Fruit fly (Drosophila melanogaster) whole organism, wandering third instar larva: ENCODE data around the gene CG11134.

Experiments
- Abd-B ChIP-seq: fragments of >200 bp; optimal IDR thresholded peaks from 2 replicates; lab custom pipeline; 2017; ENCODE audit warnings: missing biosample characterization, missing genetic modification characterization
- Dfd ChIP-seq: fragments of >200 bp; optimal IDR thresholded peaks from 2 replicates; lab custom pipeline; 2017; ENCODE audit warnings: missing biosample characterization, missing genetic modification characterization
- Dif ChIP-seq: fragments of 200-275, 200-300 bp; sonication (Bioruptor generic); optimal IDR thresholded peaks from 2 replicates; lab custom pipeline; 2018; ENCODE audit warnings: missing biosample characterization, missing genetic modification characterization; ENCODE audit not compliant: partially characterized antibody
- Hr83 ChIP-seq: fragments of 200-300 bp; sonication (Bioruptor generic); optimal IDR thresholded peaks from 2 replicates; lab custom pipeline; 2016; ENCODE audit warnings: missing biosample characterization, mild to moderate bottlenecking, missing genetic modification characterization, moderate library complexity; ENCODE audit not compliant: poor library complexity, severe bottlenecking
- OdsH ChIP-seq: fragments of 200-800 bp; sonication (Bioruptor generic); optimal IDR thresholded peaks from 2 replicates; lab custom pipeline; 2016; ENCODE audit warnings: missing biosample characterization, mild to moderate bottlenecking, missing genetic modification characterization
- Vsx2 ChIP-seq: fragments of 200-300, 225-300 bp; sonication (Bioruptor generic); optimal IDR thresholded peaks from 2 replicates; lab custom pipeline; 2018; ENCODE audit warnings: missing biosample characterization, missing genetic modification characterization; ENCODE audit not compliant: partially characterized antibody
- br ChIP-seq: fragments of 200-800 bp; sonication (Bioruptor generic); optimal IDR thresholded peaks from 2 replicates; lab custom pipeline; 2016; ENCODE audit warnings: missing biosample characterization, missing genetic modification characterization
- lola ChIP-seq: fragments of >200 bp; optimal IDR thresholded peaks from 2 replicates; lab custom pipeline; 2017; ENCODE audit warnings: missing biosample characterization, missing genetic modification characterization
- psq ChIP-seq: fragments of 200-800 bp; sonication (Bioruptor generic); optimal IDR thresholded peaks from 3 replicates; lab custom pipeline; 2017; ENCODE audit warnings: missing biosample characterization, mild to moderate bottlenecking, missing genetic modification characterization, moderate library complexity
- usp ChIP-seq: fragments of >200 bp; optimal IDR thresholded peaks from 2 replicates; lab custom pipeline; 2017; ENCODE audit warnings: missing biosample characterization, missing genetic modification characterization

DNA sequence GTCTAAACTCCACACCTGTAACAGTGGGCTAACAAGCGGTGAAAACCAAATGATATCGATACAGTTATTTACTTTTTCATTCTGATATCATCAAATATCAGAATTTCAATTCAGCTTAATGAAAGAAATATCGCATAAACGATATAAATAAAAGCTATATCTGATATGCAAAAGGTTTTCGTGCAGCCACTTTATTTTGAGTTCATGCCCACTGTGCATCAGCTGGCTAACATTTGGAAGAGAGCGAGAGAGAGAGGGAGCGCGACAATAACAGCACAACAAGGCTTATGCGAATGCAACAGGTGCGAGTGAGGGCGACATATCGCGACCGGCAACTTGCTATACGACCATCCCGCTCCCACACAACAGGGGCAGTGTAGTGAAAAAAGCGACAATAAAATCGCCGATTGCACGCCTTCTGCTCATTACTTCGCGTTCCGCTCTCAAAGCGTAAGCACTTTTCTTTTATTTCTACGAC is 1.7 kb downstream of the CG11134 start, which contains the start of gene CG11151:
- no peak for TF ChIP-seq Vsx2 (GFP tag; lab: Kevin White, UChicago)
- no peak for TF ChIP-seq usp (GFP tag; lab: Kevin White, UChicago)
- peak; percentile 93 for TF ChIP-seq psq (GFP tag; lab: Kevin White, UChicago)
- TF ChIP-seq Hr83 (GFP tag; lab: Kevin White, UChicago): peak; percentile 39
- peak; percentile 97 for TF ChIP-seq OdsH (GFP tag; lab: Kevin White, UChicago)
- TF ChIP-seq Dif (GFP tag; lab: Kevin White, UChicago): peak; percentile 36
- TF ChIP-seq lola (GFP tag; lab: Kevin White, UChicago): no peak
- TF ChIP-seq br (GFP tag; lab: Kevin White, UChicago): peak; percentile 98
- TF ChIP-seq Dfd (GFP tag; lab: Kevin White, UChicago): no peak
- TF ChIP-seq Abd-B (GFP tag; lab: Kevin White, UChicago): no peak
